ENCODE assay signal across 5 fruit fly cellular contexts in the genomic region with DNA sequence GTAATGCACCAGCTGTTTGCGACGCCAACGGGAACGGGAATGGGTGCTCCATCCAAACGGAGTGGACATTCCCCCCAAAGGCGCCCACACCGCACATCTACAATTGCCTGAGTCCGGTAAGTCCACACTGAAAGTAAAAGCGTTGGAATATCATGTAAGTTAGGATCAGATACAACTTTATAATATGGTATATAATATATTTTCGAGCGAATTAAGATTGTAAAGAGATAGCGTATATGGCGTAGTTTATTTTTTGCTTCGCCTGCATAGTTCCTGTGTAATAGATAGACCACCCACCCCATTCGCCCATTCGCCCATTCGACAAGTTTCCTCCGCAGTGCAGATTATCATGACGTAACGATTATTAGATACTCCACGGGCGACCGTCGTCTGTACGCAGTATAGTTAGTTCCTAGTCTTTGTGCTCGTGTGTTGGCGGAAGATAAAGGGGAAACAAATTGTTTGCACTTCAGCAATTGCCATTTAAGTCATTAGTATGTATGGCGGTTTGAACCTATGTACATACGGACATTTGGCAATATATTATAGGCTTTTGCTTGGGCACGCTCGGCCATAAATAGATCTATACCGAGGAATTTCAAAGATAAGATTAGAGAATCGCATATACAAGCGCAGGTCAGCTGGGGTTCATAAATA.
TF ChIP-seq lines count a peak whose summit lies in the region.

No protein-coding gene starts in this region.

- TF ChIP-seq CTCF in whole organism, embryonic (GFP tag; optimal IDR thresholded peaks at IDR 0.05; lab: Kevin White, UChicago): no peak

TF ChIP-seq in whole organism, adult, 20 proteins besides CTCF, POLR2A, EP300 and RAD21:
- peak; percentile 43 for TF ChIP-seq Mnt (GFP tag; optimal IDR thresholded peaks at IDR 0.05; lab: Kevin White, UChicago)
- no peak for TF ChIP-seq Hr96 (GFP tag; optimal IDR thresholded peaks at IDR 0.05; lab: Kevin White, UChicago)
- peak; percentile 9 for TF ChIP-seq tj (GFP tag; optimal IDR thresholded peaks at IDR 0.05; lab: Kevin White, UChicago)
- TF ChIP-seq kay (GFP tag; lab: Kevin White, UChicago; ENCODE audit: borderline replicate concordance): peak; percentile 92
- TF ChIP-seq cic (GFP tag; optimal IDR thresholded peaks at IDR 0.05; lab: Kevin White, UChicago): peak; percentile 78

TF ChIP-seq in whole organism, embryonic, 481 proteins besides CTCF, POLR2A, EP300 and RAD21 (continues in another document):
- TF ChIP-seq Pdp1 (GFP tag; optimal IDR thresholded peaks at IDR 0.05; lab: Kevin White, UChicago): peak in 1 of 2 experiments; percentile 86
- TF ChIP-seq PHDP (tag; optimal IDR thresholded peaks at IDR 0.05; lab: Kevin White, UChicago): peak; percentile 16
- peak; percentile 39 for TF ChIP-seq lab (GFP tag; optimal IDR thresholded peaks at IDR 0.05; lab: Kevin White, UChicago)
- TF ChIP-seq mirr (GFP tag; optimal IDR thresholded peaks at IDR 0.05; lab: Kevin White, UChicago): peak; percentile 62
- no peak for TF ChIP-seq usp (GFP tag; optimal IDR thresholded peaks at IDR 0.05; lab: Kevin White, UChicago)
- peak; percentile 56 for TF ChIP-seq CG18599 (GFP tag; optimal IDR thresholded peaks at IDR 0.05; lab: Kevin White, UChicago)
- no peak for TF ChIP-seq CG6683 (GFP tag; optimal IDR thresholded peaks at IDR 0.05; lab: Kevin White, UChicago)
- TF ChIP-seq lilli (GFP tag; optimal IDR thresholded peaks at IDR 0.05; lab: Kevin White, UChicago): peak; percentile 3
- no peak; the same call in 2 of the 3 replicates for TF ChIP-seq ci (GFP tag; IDR thresholded peaks at IDR 0.05; lab: Robert Waterston, UW)
- TF ChIP-seq Adf1 (GFP tag; IDR thresholded peaks at IDR 0.05; lab: Robert Waterston, UW): peak; percentile 25; the same call in 1 of the 2 replicates
- TF ChIP-seq CG1603 (tag; optimal IDR thresholded peaks at IDR 0.05; lab: Kevin White, UChicago): peak; percentile 20
- no peak for TF ChIP-seq CG8290 (GFP tag; optimal IDR thresholded peaks at IDR 0.05; lab: Kevin White, UChicago)
- TF ChIP-seq CG8290 (tag; optimal IDR thresholded peaks at IDR 0.05; lab: Kevin White, UChicago): peak in 1 of 2 experiments; percentile 23
- no peak for TF ChIP-seq CG18764 (GFP tag; optimal IDR thresholded peaks at IDR 0.05; lab: Kevin White, UChicago)
- TF ChIP-seq CG34376 (GFP tag; optimal IDR thresholded peaks at IDR 0.05; lab: Kevin White, UChicago): peak; percentile 43
- TF ChIP-seq Hey (tag; optimal IDR thresholded peaks at IDR 0.05; lab: Kevin White, UChicago): peak; percentile 50
- no peak for TF ChIP-seq pum (GFP tag; optimal IDR thresholded peaks at IDR 0.05; lab: Kevin White, UChicago)
- no peak for TF ChIP-seq CG8765 (GFP tag; IDR thresholded peaks at IDR 0.05; lab: Robert Waterston, UW)
- TF ChIP-seq CG2678 (tag; optimal IDR thresholded peaks at IDR 0.05; lab: Kevin White, UChicago): peak; percentile 5

TF ChIP-seq in whole organism, prepupa, 60 proteins besides CTCF, POLR2A, EP300 and RAD21 (continues in another document):
- TF ChIP-seq CG10631 (GFP tag; optimal IDR thresholded peaks at IDR 0.05; lab: Kevin White, UChicago): peak; percentile 24
- no peak for TF ChIP-seq Met (GFP tag; optimal IDR thresholded peaks at IDR 0.05; lab: Kevin White, UChicago)
- TF ChIP-seq CG6163 (GFP tag; IDR thresholded peaks at IDR 0.05; lab: Robert Waterston, UW): peak; percentile 68; the same call in 2 of the 3 replicates
- peak; percentile 52 for TF ChIP-seq pdm3 (GFP tag; optimal IDR thresholded peaks at IDR 0.05; lab: Kevin White, UChicago)
- TF ChIP-seq vri (GFP tag; optimal IDR thresholded peaks at IDR 0.05; lab: Kevin White, UChicago): peak; percentile 66
- TF ChIP-seq Eip78C (GFP tag; lab: Kevin White, UChicago): peak; percentile 81
- TF ChIP-seq CG15336 (GFP tag; IDR thresholded peaks at IDR 0.05; lab: Robert Waterston, UW): peak; percentile 86
- TF ChIP-seq CG6276 (GFP tag; optimal IDR thresholded peaks at IDR 0.05; lab: Kevin White, UChicago): peak; percentile 68
- TF ChIP-seq fd85E (GFP tag; optimal IDR thresholded peaks at IDR 0.05; lab: Kevin White, UChicago): no peak
- peak; percentile 78; the same call in 2 of the 3 replicates for TF ChIP-seq CG8119 (GFP tag; IDR thresholded peaks at IDR 0.05; lab: Robert Waterston, UW)
- no peak for TF ChIP-seq fkh (GFP tag; optimal IDR thresholded peaks at IDR 0.05; lab: Kevin White, UChicago)
- TF ChIP-seq dac (GFP tag; optimal IDR thresholded peaks at IDR 0.05; lab: Kevin White, UChicago): peak; percentile 4
- TF ChIP-seq acj6 (GFP tag; optimal IDR thresholded peaks at IDR 0.05; lab: Kevin White, UChicago): peak; percentile 17
- peak in 1 of 2 experiments; percentile 39 for TF ChIP-seq salr (GFP tag; optimal IDR thresholded peaks at IDR 0.05; lab: Kevin White, UChicago)
- no peak for TF ChIP-seq CG1621 (tag; optimal IDR thresholded peaks at IDR 0.05; lab: Kevin White, UChicago)
- no peak for TF ChIP-seq Gug (GFP tag; IDR thresholded peaks at IDR 0.05; lab: Robert Waterston, UW)
- TF ChIP-seq CG6854 (GFP tag; optimal IDR thresholded peaks at IDR 0.05; lab: Kevin White, UChicago): no peak
- peak; percentile 81 for TF ChIP-seq Hr4 (GFP tag; optimal IDR thresholded peaks at IDR 0.05; lab: Kevin White, UChicago)
- TF ChIP-seq CG4318 (GFP tag; optimal IDR thresholded peaks at IDR 0.05; lab: Kevin White, UChicago): no peak
- TF ChIP-seq OdsH (GFP tag; optimal IDR thresholded peaks at IDR 0.05; lab: Kevin White, UChicago): peak; percentile 48

TF ChIP-seq in whole organism, pupa, 21 proteins besides CTCF, POLR2A, EP300 and RAD21:
- TF ChIP-seq CG15710 (tag; optimal IDR thresholded peaks at IDR 0.05; lab: Kevin White, UChicago) (no peak), CG17806 (tag; optimal IDR thresholded peaks at IDR 0.05; lab: Kevin White, UChicago) (no peak), CG4496 (GFP tag; IDR thresholded peaks at IDR 0.05; lab: Robert Waterston, UW) (peak; percentile 72; the same call in 2 of the 3 replicates), gl (tag; optimal IDR thresholded peaks at IDR 0.05; lab: Kevin White, UChicago) (no peak), CG13204 (GFP tag; optimal IDR thresholded peaks at IDR 0.05; lab: Kevin White, UChicago) (no peak), CG9948 (tag; optimal IDR thresholded peaks at IDR 0.05; lab: Kevin White, UChicago) (no peak), rn (GFP tag; IDR thresholded peaks at IDR 0.05; lab: Robert Waterston, UW) (no peak), CG34367 (tag; optimal IDR thresholded peaks at IDR 0.05; lab: Kevin White, UChicago) (no peak), CG12605 (GFP tag; IDR thresholded peaks at IDR 0.05; lab: Robert Waterston, UW) (no peak), CG32121 (GFP tag; IDR thresholded peaks at IDR 0.05; lab: Robert Waterston, UW) (peak; percentile 73), Pif1A (GFP tag; optimal IDR thresholded peaks at IDR 0.05; lab: Kevin White, UChicago) (no peak), CG8301 (tag; optimal IDR thresholded peaks at IDR 0.05; lab: Kevin White, UChicago) (peak; percentile 56), D1 (tag; optimal IDR thresholded peaks at IDR 0.05; lab: Kevin White, UChicago) (no peak), fd96Ca (GFP tag; IDR thresholded peaks at IDR 0.05; lab: Robert Waterston, UW) (no peak), Pif1B (GFP tag; optimal IDR thresholded peaks at IDR 0.05; lab: Kevin White, UChicago) (peak; percentile 27), EcR (GFP tag; optimal IDR thresholded peaks at IDR 0.05; lab: Kevin White, UChicago) (no peak), Ets98B (GFP tag; IDR thresholded peaks at IDR 0.05; lab: Robert Waterston, UW) (peak; percentile 80), CG14655 (GFP tag; optimal IDR thresholded peaks at IDR 0.05; lab: Kevin White, UChicago) (no peak), CG8159 (tag; optimal IDR thresholded peaks at IDR 0.05; lab: Kevin White, UChicago) (no peak)

TF ChIP-seq in whole organism, wandering third instar larva, 38 proteins besides CTCF, POLR2A, EP300 and RAD21:
- TF ChIP-seq brk (GFP tag; optimal IDR thresholded peaks at IDR 0.05; lab: Kevin White, UChicago) (no peak), ey (GFP tag; optimal IDR thresholded peaks at IDR 0.05; lab: Kevin White, UChicago) (no peak), Dfd (GFP tag; optimal IDR thresholded peaks at IDR 0.05; lab: Kevin White, UChicago) (no peak), Vsx2 (GFP tag; optimal IDR thresholded peaks at IDR 0.05; lab: Kevin White, UChicago; ENCODE audit: partially characterized antibody) (no peak), psq (GFP tag; optimal IDR thresholded peaks at IDR 0.05; lab: Kevin White, UChicago) (no peak), Hr78 (GFP tag; optimal IDR thresholded peaks at IDR 0.05; lab: Kevin White, UChicago) (no peak), br (GFP tag; optimal IDR thresholded peaks at IDR 0.05; lab: Kevin White, UChicago) (no peak), h (GFP tag; optimal IDR thresholded peaks at IDR 0.05; lab: Kevin White, UChicago) (peak; percentile 24)
